Worm (Caenorhabditis elegans) whole organism, dauer: Measurements from ENCODE around the gene R07A4.2.

Source experiments
- unc-62 ChIP-seq: sonication (generic microtip); optimal IDR thresholded peaks from 2 replicates; lab custom pipeline; 2017; ENCODE audit warnings: missing biosample characterization, missing genetic modification reagents, missing genetic modification characterization

R07A4.2 gene

ce11 chrX:10746388-10746787 lies at the start of gene R07A4.2:
TSS of gene R07A4.2 (minus strand) at chrX:10746488.
- no peak for TF ChIP-seq unc-62 (GFP tag; lab: Kevin White, UChicago)

ce11 chrX:10794647-10795046 lies 48.4 kb upstream of the R07A4.2 start, which contains the start of gene T05A10.6:
TSS of gene T05A10.6 (minus strand) at chrX:10794747.
- TF ChIP-seq unc-62 (GFP tag; lab: Kevin White, UChicago), result no peak

DNA sequence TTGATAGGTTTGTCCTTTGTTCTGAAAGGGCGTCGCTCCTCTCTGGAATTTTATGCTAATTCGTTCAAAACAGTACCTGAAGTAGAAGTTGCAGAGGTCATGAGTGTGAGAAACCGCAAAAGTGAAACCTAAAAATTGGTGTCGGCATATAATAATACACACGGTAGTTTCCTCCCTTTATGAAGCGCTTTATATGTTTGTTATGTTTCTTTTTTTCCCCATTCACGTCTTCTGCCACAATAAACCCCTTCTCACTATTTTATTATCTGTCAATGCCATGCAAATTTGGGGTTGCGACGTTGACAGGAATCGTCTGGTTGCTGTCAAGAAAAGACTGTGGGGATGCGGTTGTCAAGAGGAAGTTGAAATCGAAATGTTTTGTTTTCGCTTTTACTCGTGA lies 46.1 kb upstream of the R07A4.2 start, which contains the start of gene vap-2:
Gene vap-2, minus strand, starts transcription at position 101 of the 400 bp plus-strand sequence.
- no peak for TF ChIP-seq unc-62 (GFP tag; lab: Kevin White, UChicago)

DNA sequence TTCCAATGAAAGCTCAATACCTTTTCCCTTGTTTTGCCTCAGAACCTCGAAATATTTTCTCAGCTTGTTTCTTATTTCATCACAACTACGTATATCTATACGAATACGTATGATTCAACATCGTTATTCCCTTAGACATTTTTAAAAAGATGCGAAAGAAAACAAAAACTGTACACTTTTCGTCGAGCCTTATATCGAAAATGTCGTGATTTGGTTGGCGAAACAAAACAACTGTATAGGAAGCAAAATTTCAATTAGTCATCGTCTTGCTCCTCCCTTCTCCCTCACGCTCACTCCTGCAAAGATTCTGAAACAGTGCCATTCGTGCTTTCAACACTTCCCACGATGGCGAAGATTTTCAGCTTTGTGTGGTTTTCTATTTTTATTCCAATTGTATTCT lies 40.9 kb upstream of the R07A4.2 start, which contains the start of gene ttr-14:
Gene ttr-14, plus strand, starts transcription at position 301 of the 400 bp plus-strand sequence.
- no peak for TF ChIP-seq unc-62 (GFP tag; lab: Kevin White, UChicago)

DNA sequence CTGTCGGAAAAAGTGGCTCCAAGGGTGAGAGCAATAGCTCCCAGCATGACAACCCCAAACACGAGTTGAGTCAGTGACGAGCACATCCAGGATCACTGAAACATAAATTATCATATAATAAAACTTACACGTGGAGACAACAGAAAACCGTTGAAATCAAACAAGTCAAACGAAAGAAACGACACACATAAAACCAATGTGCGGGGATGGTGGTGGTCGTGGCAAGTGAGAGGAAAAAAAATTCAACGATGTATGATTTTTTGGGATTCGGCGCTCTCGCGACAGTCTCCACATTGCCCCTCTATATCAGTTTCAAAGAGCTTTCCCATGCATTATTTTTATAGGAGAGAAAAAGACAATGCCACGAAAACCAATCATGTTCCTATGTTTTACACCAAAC lies 37.5 kb upstream of the R07A4.2 start, which contains the start of gene clc-4:
Gene clc-4, minus strand, starts transcription at position 101 of the 400 bp plus-strand sequence.
- TF ChIP-seq unc-62 (GFP tag; lab: Kevin White, UChicago), result no peak

ce11 chrX:10780542-10781266 lies 34.4 kb upstream of the R07A4.2 start:
- no peak for TF ChIP-seq unc-62 (GFP tag; lab: Kevin White, UChicago)

ce11 chrX:10774865-10775264 lies 28.6 kb upstream of the R07A4.2 start:
- TF ChIP-seq unc-62 (GFP tag; lab: Kevin White, UChicago), result no peak

DNA sequence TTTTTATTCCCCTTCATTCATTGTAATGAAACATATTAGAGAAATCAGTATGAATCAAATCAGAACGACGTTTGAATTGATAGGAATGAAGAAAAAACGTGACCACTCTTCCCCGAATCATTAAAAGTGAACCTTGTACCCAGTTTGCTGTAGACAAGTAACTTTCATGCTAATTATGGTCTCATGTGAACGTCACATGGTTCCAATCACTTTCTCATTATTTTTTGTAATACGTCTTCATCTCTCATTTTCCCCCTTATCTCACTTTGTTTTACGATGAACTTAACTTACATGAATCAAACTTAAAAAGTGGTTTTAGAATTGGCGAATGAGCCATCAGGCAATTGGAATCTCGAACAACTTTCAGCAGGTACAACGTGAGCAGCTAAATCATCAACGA lies 26.5 kb upstream of the R07A4.2 start:
- TF ChIP-seq unc-62 (GFP tag; lab: Kevin White, UChicago), result no peak

ce11 chrX:10772165-10772584 lies 25.9 kb upstream of the R07A4.2 start:
- TF ChIP-seq unc-62 (GFP tag; lab: Kevin White, UChicago), result no peak

- no peak for TF ChIP-seq unc-62 (GFP tag; lab: Kevin White, UChicago)
Measured at ce11 chrX:10770988-10771496, 24.8 kb upstream of the R07A4.2 start.

ce11 chrX:10769959-10770358 lies 23.7 kb upstream of the R07A4.2 start:
- no peak for TF ChIP-seq unc-62 (GFP tag; lab: Kevin White, UChicago)

DNA sequence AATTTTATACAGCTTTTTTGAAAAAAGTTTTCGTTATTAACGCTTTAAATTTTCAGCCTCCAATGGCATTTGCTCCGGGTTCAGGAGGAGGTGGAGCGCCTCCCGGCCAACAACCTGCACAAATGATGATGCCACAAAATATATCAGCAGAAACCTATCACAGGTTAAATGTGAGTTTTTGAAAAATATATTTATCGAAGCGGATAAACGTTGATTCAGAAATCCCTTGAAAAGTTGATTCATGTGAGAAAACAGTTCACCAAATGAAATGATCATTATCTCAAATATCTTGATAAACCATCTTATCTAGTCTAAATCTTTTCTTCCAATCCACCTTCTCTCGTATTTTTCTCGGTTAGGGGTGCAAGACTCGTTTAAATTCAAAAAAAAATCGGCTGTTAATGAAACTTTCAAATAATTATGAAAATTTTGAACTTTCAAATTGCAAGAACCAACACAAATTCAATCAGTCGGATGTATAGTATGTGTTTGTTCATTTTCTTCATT lies 23.0 kb upstream of the R07A4.2 start, which contains the start of gene sma-9:
Gene sma-9, plus strand, starts transcription at position 51 of the 507 bp plus-strand sequence.
- no peak for TF ChIP-seq unc-62 (GFP tag; lab: Kevin White, UChicago)

DNA sequence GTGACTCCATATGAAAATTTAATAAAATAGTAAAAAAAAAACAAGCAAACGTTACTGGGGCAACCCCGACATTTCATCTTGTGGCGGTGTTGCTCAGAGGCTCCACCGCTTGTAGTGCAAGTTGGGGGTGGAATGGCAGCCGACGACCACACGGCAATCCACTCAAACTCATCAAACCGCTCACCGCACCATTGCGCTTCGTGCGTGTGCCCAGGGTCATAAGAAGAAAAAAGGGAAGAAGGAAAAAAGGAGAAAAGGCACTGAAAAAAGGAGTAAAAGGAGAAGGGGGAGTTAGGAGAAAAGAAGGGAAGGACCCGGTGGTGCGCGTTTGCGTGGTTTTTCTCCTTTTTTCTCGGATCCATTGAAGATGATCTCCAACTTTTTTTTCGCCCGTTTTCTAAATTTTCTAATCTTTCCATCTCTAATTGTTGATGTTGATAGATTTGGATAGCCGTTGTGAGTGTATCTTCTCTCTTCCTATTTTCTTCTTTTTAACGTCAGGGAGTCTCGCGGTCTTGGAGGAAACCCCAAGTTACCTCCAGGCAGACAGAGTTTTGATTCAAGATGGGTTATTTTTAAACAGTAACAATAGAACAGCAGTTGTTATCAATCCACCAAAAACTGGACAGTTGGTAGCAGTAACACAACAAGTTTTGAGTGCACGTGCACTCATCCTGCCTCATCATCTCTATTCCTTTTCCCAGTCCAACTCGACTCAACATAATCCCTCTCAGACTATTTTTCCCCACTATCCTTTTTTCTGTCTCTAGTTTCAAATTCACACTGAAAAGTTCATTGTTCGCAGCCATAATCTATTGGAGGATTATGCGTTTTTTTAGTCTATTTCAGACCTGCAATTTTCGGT lies 22.2 kb upstream of the R07A4.2 start:
- TF ChIP-seq unc-62 (GFP tag; lab: Kevin White, UChicago), result no peak

DNA sequence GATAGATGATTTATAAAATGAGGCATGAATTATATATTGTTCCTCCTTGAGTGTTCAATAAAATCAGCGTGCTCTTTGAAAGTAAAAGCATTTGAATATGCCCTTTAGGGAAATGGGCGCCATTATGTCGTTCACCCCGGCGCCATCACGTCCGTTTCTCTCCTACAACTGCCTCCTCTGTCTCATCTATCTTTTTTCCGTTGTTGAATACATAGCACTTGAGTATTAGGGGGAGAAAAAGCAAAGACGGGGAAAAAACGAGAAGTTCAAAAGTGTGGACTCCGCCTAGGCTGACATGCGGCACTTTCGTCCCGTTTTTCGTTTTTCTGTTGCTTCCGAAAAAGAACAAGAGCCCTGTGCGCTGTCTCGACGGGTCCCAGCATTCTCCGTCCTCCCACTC lies 21.4 kb upstream of the R07A4.2 start:
- TF ChIP-seq unc-62 (GFP tag; lab: Kevin White, UChicago), result no peak

DNA sequence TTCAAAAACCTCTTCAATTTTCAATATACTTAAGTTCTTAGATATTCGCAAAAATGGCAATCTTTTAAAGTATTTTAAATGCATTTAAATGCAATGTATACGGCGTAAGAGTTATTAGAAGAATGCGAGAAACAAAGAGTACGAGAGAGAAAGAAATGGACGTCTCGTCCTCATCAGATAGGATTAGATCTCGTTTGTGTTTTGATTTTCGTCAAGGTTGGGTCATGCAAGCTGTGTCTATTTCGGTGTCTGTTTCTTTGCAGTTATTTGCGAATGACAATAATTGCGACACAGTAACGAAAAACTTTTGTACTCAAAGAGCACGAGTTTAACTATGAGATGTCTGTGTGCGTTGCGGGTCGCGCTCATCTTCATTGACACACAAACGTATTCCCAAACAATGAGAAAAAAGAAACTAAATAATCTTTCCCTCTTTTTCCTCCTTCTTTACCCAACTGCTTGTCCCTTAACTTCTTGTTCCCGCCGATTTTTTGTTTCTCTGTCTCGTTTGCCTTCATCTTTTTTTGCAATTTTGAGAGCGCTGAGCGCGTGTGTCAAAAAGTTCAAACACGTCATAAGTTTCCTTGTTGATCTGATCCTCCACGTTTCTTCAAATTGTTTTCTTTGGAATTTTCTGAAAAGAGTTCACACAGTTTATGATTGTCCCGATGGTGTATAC lies 20.8 kb upstream of the R07A4.2 start:
- TF ChIP-seq unc-62 (GFP tag; lab: Kevin White, UChicago), result no peak
